Fruit fly (Drosophila melanogaster) whole organism: ENCODE data around the gene Nrg.

Experiments used
- CG8478 ChIP-seq: fragments of >200 bp; optimal IDR thresholded peaks from 2 replicates; lab custom pipeline; 2018; ENCODE audit warnings: inconsistent platforms
- Dll ChIP-seq: fragments of >200 bp; optimal IDR thresholded peaks from 2 replicates; lab custom pipeline; 2017
- EcR ChIP-seq, 2 experiments: fragments of >200 bp; optimal IDR thresholded peaks; 2 replicates each; lab custom pipeline; 2017; ENCODE audit warnings: missing biosample characterization in 2 of 2, missing genetic modification characterization in 2 of 2, missing genetic modification reagents in 2 of 2
- pan ChIP-seq: fragments of >200 bp; optimal IDR thresholded peaks from 2 replicates; lab custom pipeline; 2017
- psq ChIP-seq: fragments of >200 bp; optimal IDR thresholded peaks from 2 replicates; lab custom pipeline; 2017
- usp ChIP-seq: fragments of >200 bp; optimal IDR thresholded peaks from 2 replicates; lab custom pipeline; 2017; ENCODE audit warnings: missing biosample characterization, missing genetic modification characterization, mixed read lengths

DNA sequence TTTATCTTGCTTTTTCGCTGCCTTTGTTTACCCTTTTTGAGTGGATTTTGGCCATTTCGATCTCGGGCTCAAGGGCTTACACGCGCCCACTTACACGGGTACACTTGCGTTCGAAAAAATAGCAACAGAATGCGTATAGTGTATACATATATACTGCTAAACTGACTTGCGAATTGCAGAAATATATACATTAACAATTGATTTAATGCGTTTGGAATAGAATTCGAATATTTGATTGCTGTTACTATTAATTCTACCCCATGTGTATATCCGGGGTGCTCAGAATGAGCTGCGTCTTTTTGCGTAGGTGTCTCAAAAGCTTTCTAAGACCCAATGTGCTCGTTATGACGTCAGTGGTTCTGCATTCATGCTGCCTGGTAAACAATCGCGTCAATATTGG is 23.7 kb upstream of the Nrg start:
- TF ChIP-seq psq (lab: Kevin White, UChicago): no peak
- TF ChIP-seq pan (lab: Kevin White, UChicago): no peak
- no peak for TF ChIP-seq CG8478 (lab: Kevin White, UChicago)
- TF ChIP-seq usp (GFP tag; lab: Kevin White, UChicago): no peak
- TF ChIP-seq EcR (GFP tag; optimal IDR thresholded peaks at IDR 0.05; lab: Kevin White, UChicago): no peak
- TF ChIP-seq Dll (lab: Kevin White, UChicago): no peak
